Fruit fly (Drosophila melanogaster): ENCODE results near the gene Diedel2.

- TF ChIP-seq EcR (GFP tag; optimal IDR thresholded peaks at IDR 0.05) (no peak), Dll (optimal IDR thresholded peaks at IDR 0.05) (no peak), CG8478 (optimal IDR thresholded peaks at IDR 0.05) (no peak), pan (optimal IDR thresholded peaks at IDR 0.05) (no peak), psq (optimal IDR thresholded peaks at IDR 0.05) (no peak)
These were observed at the start of gene Diedel2 for dm6 chr3R:29608177-29608576.

All from whole organism.